Worm (Caenorhabditis elegans) whole organism, L3 larva: Measurements from ENCODE around the gene F40H3.3.

Experiments
- aly-2 ChIP-seq: fragments of 150-350 bp; optimal IDR thresholded peaks from 2 replicates; lab custom pipeline; 2014; ENCODE audit warnings: missing biosample characterization, missing genetic modification characterization
- ama-1 ChIP-seq: fragments of 150-350 bp; optimal IDR thresholded peaks from 2 replicates; lab custom pipeline; 2018
- ceh-28 ChIP-seq: fragments of 150-350 bp; optimal IDR thresholded peaks from 2 replicates; lab custom pipeline; 2014; ENCODE audit warnings: missing biosample characterization, missing genetic modification reagents, missing genetic modification characterization
- daf-12 ChIP-seq: fragments of 150-350 bp; optimal IDR thresholded peaks from 2 replicates; lab custom pipeline; 2014; ENCODE audit warnings: missing biosample characterization, missing genetic modification reagents, missing genetic modification characterization
- egl-27 ChIP-seq: sonication (generic microtip); optimal IDR thresholded peaks from 4 replicates; lab custom pipeline; 2017; ENCODE audit warnings: missing biosample characterization, missing genetic modification reagents, missing genetic modification characterization
- elt-1 ChIP-seq: fragments of 150-350 bp; optimal IDR thresholded peaks from 2 replicates; lab custom pipeline; 2014; ENCODE audit warnings: missing biosample characterization, missing genetic modification characterization
- elt-2 ChIP-seq: sonication (generic microtip); optimal IDR thresholded peaks from 2 replicates; lab custom pipeline; 2016; ENCODE audit warnings: missing genetic modification reagents, mild to moderate bottlenecking, missing genetic modification characterization, missing compliant biosample characterization
- elt-3 ChIP-seq, 3 experiments: fragments of 150-350 bp in 1 of 3; sonication (generic microtip) in 2 of 3; optimal IDR thresholded peaks; 2 replicates in 2 of 3; 4 replicates in 1 of 3; lab custom pipeline; 2014 to 2017; ENCODE audit warnings: missing biosample characterization in 3 of 3, missing genetic modification characterization in 3 of 3
- fkh-2 ChIP-seq: fragments of 150-350 bp; optimal IDR thresholded peaks from 2 replicates; lab custom pipeline; 2014; ENCODE audit warnings: missing biosample characterization, missing genetic modification reagents, missing genetic modification characterization
- mml-1 ChIP-seq: fragments of 150-350 bp; sonication (generic microtip); optimal IDR thresholded peaks from 3 replicates; lab custom pipeline; 2014; ENCODE audit warnings: missing biosample characterization, missing genetic modification characterization
- nhr-11 ChIP-seq: fragments of 150-350 bp; optimal IDR thresholded peaks from 2 replicates; lab custom pipeline; 2014; ENCODE audit warnings: missing biosample characterization, missing genetic modification characterization
- nhr-237 ChIP-seq: fragments of 150-350 bp; optimal IDR thresholded peaks from 2 replicates; lab custom pipeline; 2014; ENCODE audit warnings: missing biosample characterization, missing genetic modification characterization
- nhr-28 ChIP-seq: fragments of 150-350 bp; optimal IDR thresholded peaks from 2 replicates; lab custom pipeline; 2014; ENCODE audit warnings: missing biosample characterization, missing genetic modification characterization
- nhr-76 ChIP-seq: fragments of 150-350 bp; sonication (generic microtip); optimal IDR thresholded peaks from 5 replicates; lab custom pipeline; 2014; ENCODE audit warnings: missing biosample characterization, missing genetic modification characterization
- pha-4 ChIP-seq: fragments of 150-350 bp; optimal IDR thresholded peaks from 2 replicates; lab custom pipeline; 2014; ENCODE audit warnings: missing biosample characterization, missing genetic modification reagents, missing genetic modification characterization
- snpc-4 ChIP-seq: fragments of 150-350 bp; optimal IDR thresholded peaks from 2 replicates; lab custom pipeline; 2014; ENCODE audit warnings: missing biosample characterization, missing genetic modification characterization
- tbx-2 ChIP-seq: sonication (generic microtip); optimal IDR thresholded peaks from 2 replicates; lab custom pipeline; 2016; ENCODE audit warnings: mild to moderate bottlenecking, missing genetic modification characterization, missing compliant biosample characterization
- unc-62 ChIP-seq: fragments of 150-350 bp; sonication (generic microtip); optimal IDR thresholded peaks from 4 replicates; lab custom pipeline; 2014; ENCODE audit warnings: missing biosample characterization, missing genetic modification reagents, missing genetic modification characterization
- zag-1 ChIP-seq: fragments of 150-350 bp; optimal IDR thresholded peaks from 2 replicates; lab custom pipeline; 2014; ENCODE audit warnings: missing biosample characterization, missing genetic modification characterization

The F40H3.3 gene

DNA sequence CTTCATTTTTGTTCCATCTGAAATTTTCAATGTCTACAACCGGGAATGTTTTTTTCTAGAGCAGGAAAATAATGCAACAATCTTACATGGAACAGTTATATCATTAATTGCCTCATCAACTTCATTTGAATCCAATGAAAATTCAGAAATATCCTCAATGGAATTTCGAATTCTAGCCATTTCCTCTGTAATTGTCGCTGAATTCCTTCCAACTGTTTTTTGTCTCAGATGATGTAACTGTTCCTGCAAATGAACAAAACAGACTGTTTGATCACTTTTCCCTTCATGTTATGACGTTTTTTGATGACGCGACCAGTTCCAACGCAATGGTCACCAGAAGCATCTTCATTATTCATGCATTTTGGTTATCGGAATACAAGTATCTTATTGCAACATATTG is 50.2 kb downstream of the F40H3.3 start:
- no peak for TF ChIP-seq tbx-2 (tag; lab: Kevin White, UChicago)
- TF ChIP-seq unc-62, result no peak
- TF ChIP-seq elt-3 (tag; optimal IDR thresholded peaks at IDR 0.05; lab: Kevin White, UChicago), result no peak
- TF ChIP-seq ceh-28, result no peak
- TF ChIP-seq mml-1 (tag; lab: Kevin White, UChicago), result no peak
- TF ChIP-seq snpc-4 (tag; lab: Kevin White, UChicago), result no peak
- no peak for TF ChIP-seq zag-1 (tag; lab: Kevin White, UChicago)
- no peak for TF ChIP-seq fkh-2
- TF ChIP-seq nhr-28 (tag; lab: Kevin White, UChicago), result no peak
- TF ChIP-seq elt-1 (tag; lab: Kevin White, UChicago), result no peak
- TF ChIP-seq nhr-11, result no peak
- no peak for TF ChIP-seq nhr-237 (tag; lab: Kevin White, UChicago)
- no peak for TF ChIP-seq daf-12 (tag; lab: Kevin White, UChicago)
- no peak for TF ChIP-seq nhr-76 (tag; lab: Kevin White, UChicago)

DNA sequence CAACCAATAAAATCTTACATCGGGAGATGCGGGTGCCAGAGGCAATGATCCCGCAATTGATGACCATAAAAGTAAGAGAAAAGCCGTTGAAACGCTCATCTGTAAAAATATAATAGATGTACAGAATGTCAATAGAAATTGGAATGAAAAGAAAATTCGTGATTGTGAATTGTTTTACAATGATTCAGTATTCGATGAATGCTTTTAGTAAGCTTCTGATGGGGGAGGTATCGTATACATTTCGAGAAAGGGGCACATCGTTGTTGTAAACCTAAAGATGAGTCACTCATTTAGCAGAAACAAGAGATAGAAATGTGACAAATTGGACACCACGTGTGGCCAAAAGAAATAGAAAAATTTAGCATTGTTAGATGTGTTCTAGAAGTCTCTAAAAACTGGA is 51.3 kb downstream of the F40H3.3 start, which contains the start of gene C30B5.6:
TSS of gene C30B5.6 (minus strand) at position 101 of the 400 bp plus-strand sequence.
- TF ChIP-seq nhr-76 (tag; lab: Kevin White, UChicago), result no peak
- no peak for TF ChIP-seq ama-1 (lab: Kevin White, UChicago)
- TF ChIP-seq aly-2 (tag; lab: Kevin White, UChicago), result no peak
- no peak for TF ChIP-seq egl-27 (tag; lab: Kevin White, UChicago)
- no peak for TF ChIP-seq pha-4 (tag; lab: Kevin White, UChicago)
- no peak for TF ChIP-seq elt-2 (tag; lab: Kevin White, UChicago)
